Fruit fly (Drosophila melanogaster) whole organism: ENCODE measurements around the gene LanB1.

Experiments
- CG8478 ChIP-seq: fragments of >200 bp; optimal IDR thresholded peaks from 2 replicates; lab custom pipeline; 2018; ENCODE audit warnings: inconsistent platforms
- Dll ChIP-seq: fragments of >200 bp; optimal IDR thresholded peaks from 2 replicates; lab custom pipeline; 2017
- EcR ChIP-seq, 2 experiments: fragments of >200 bp; optimal IDR thresholded peaks; 2 replicates each; lab custom pipeline; 2017; ENCODE audit warnings: missing biosample characterization in 2 of 2, missing genetic modification characterization in 2 of 2, missing genetic modification reagents in 2 of 2
- pan ChIP-seq: fragments of >200 bp; optimal IDR thresholded peaks from 2 replicates; lab custom pipeline; 2017
- psq ChIP-seq: fragments of >200 bp; optimal IDR thresholded peaks from 2 replicates; lab custom pipeline; 2017
- usp ChIP-seq: fragments of >200 bp; optimal IDR thresholded peaks from 2 replicates; lab custom pipeline; 2017; ENCODE audit warnings: missing biosample characterization, missing genetic modification characterization, mixed read lengths

DNA sequence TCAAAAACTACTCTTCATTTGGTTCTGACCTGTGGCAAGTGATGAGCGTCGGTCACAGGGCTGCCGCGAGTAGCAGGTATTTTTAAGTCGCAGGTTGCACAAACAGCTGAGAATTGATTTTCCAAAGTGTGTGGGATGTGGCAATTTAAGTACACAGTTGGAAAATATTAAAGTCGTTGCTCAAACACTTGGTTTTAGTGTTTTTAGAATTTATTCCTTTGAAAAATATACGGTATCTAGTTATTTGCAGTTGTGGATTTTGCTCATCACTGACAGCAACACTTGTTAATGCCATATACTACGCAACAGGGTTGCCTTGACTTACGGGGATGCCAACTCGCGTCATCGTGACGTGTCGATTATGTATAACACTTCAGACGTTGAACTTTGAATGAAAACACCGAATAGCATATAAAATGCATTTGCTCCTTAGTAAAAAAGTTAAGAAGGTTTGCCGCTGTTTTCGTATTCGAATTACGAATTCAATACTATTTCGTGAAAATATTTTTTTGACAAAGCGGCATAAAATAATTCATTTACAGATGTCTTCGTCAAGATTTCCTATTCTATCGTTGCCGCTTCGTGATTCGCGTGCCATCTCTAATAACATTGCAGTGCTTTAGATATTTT, 11.3 kb upstream of the LanB1 start, which contains the start of the genes Herp and r2d2:
- TF ChIP-seq CG8478 (lab: Kevin White, UChicago) (no peak), psq (no peak), Dll (lab: Kevin White, UChicago) (no peak), usp (GFP tag; lab: Kevin White, UChicago) (no peak), EcR (GFP tag; optimal IDR thresholded peaks at IDR 0.05; lab: Kevin White, UChicago) (peak in 1 of 2 experiments; percentile 27), pan (lab: Kevin White, UChicago) (no peak)
